Worm (Caenorhabditis elegans): ENCODE results near the gene toe-1.

ce11 chrII:4394438-4394837 lies 30.5 kb upstream of the toe-1 start:
- no peak for TF ChIP-seq nhr-77 (tag; optimal IDR thresholded peaks at IDR 0.05)
- TF ChIP-seq R02D3.7 (tag; optimal IDR thresholded peaks at IDR 0.05), result no peak
- TF ChIP-seq pha-4 (tag; optimal IDR thresholded peaks at IDR 0.05), result no peak
- no peak for TF ChIP-seq tbx-2 (tag; optimal IDR thresholded peaks at IDR 0.05)
- no peak for TF ChIP-seq ztf-4 (tag; optimal IDR thresholded peaks at IDR 0.05)

All from whole organism, L3 larva.